Worm (Caenorhabditis elegans): ENCODE results near the gene cmtr-1.

DNA sequence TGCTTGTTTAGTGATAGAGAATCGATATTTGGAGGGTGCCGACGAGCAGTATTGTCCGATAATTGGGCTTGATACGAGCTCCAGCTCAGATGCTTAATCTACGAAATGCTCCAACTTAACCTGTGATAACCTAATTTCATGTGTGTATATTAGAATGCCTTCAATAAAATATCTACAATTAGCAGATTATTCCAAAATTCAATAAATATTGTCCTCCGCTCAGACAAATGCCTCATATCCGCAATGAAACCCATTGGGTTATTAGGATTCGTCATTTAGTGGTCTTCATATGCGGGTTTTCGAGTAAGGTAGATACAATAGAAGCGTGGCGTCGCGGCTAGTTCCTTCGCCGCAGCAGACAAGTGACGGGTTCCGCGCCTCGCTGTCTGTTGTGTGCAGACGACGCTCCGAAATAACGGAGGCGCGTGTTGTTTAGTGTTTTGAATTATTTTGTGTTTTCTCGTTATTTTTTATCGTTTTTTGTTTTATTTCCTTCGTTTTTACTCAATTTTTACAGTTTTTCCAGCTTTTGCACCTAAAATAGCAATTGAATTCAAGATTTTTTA lies at the start of gene cmtr-1:
- peak; percentile 96 for TF ChIP-seq lin-39 (tag; optimal IDR thresholded peaks at IDR 0.05)
- no peak for TF ChIP-seq unc-39 (tag; optimal IDR thresholded peaks at IDR 0.05)
- peak; percentile 97 for TF ChIP-seq pha-4 (tag; optimal IDR thresholded peaks at IDR 0.05)
- TF ChIP-seq zag-1 (tag; optimal IDR thresholded peaks at IDR 0.05): peak; percentile 26
- no peak for TF ChIP-seq sea-2 (GFP tag; optimal IDR thresholded peaks at IDR 0.05)
- peak; percentile 92 for TF ChIP-seq nfya-1 (tag; optimal IDR thresholded peaks at IDR 0.05; ENCODE audit: insufficient read depth)

All from whole organism, L3 larva.